Worm (Caenorhabditis elegans) whole organism, midembryonic: ENCODE results near the gene ins-21.
"Not testable (repeated sequence)": the region's sequence is repeated elsewhere in the genome, so short reads cannot be mapped to it uniquely, and the experiment has no call there.

Experiments used
- T22C8.4 ChIP-seq: fragments of 200-800 bp; sonication (Bioruptor generic); IDR thresholded peaks from 2 replicates; pipeline ENCODE4 v1.3.6; 2022; ENCODE audit warnings: missing genetic modification characterization, missing compliant biosample characterization
- cog-1 ChIP-seq: sonication (generic microtip); optimal IDR thresholded peaks from 2 replicates; lab custom pipeline; 2016; ENCODE audit warnings: missing genetic modification characterization, missing compliant biosample characterization
- flt-1 ChIP-seq: fragments of 200-800 bp; sonication (Bioruptor generic); IDR thresholded peaks from 2 replicates; pipeline ENCODE4 v1.3.6; 2022; ENCODE audit warnings: missing genetic modification characterization, missing compliant biosample characterization
- klf-2 ChIP-seq: fragments of 200-800 bp; sonication (Bioruptor generic); conservative IDR thresholded peaks from 2 replicates; pipeline ENCODE4 v1.3.6; 2022; ENCODE audit warnings: missing genetic modification reagents, missing genetic modification characterization, missing compliant biosample characterization
- med-1 ChIP-seq: sonication (generic microtip); optimal IDR thresholded peaks from 2 replicates; lab custom pipeline; 2017; ENCODE audit warnings: missing genetic modification characterization, mild to moderate bottlenecking, missing compliant biosample characterization, antibody characterized with exemption, missing genetic modification reagents; ENCODE audit not compliant: insufficient read depth
- ref-1 ChIP-seq: fragments of 200-800 bp; sonication (Bioruptor generic); conservative IDR thresholded peaks from 2 replicates; pipeline ENCODE4 v1.3.6; 2022; ENCODE audit warnings: missing genetic modification reagents, missing genetic modification characterization, missing compliant biosample characterization
- tab-1 ChIP-seq: fragments of 200-800 bp; sonication (Bioruptor generic); IDR thresholded peaks from 2 replicates; pipeline ENCODE4 v1.3.6; 2022; ENCODE audit warnings: missing genetic modification characterization, missing compliant biosample characterization
- ztf-23 ChIP-seq: fragments of 200-800 bp; sonication (Bioruptor generic); IDR thresholded peaks from 2 replicates; pipeline ENCODE4 v1.3.6; 2022; ENCODE audit warnings: missing genetic modification reagents, missing genetic modification characterization, missing compliant biosample characterization
- ztf-29 ChIP-seq: fragments of 200-800 bp; sonication (Bioruptor generic); IDR thresholded peaks from 2 replicates; pipeline ENCODE4 v1.3.6; 2022; ENCODE audit warnings: missing genetic modification reagents, missing genetic modification characterization, missing compliant biosample characterization

The ins-21 gene

ce11 chrIII:10050321-10050720, 26.8 kb downstream of the ins-21 start, which contains the start of gene T16G12.3:
TSS of gene T16G12.3 (plus strand) at chrIII:10050621.
- TF ChIP-seq ref-1 (GFP tag; lab: Robert Waterston, UW); tab-1 (GFP tag; lab: Robert Waterston, UW); cog-1 (tag; lab: Kevin White, UChicago): not testable (repeated sequence)

- not testable (repeated sequence) for TF ChIP-seq ztf-23; klf-2 (GFP tag; lab: Robert Waterston, UW); ztf-29 (GFP tag; lab: Robert Waterston, UW)
Observed at ce11 chrIII:10053312-10053711, 29.8 kb downstream of the ins-21 start, which contains the start of gene T16G12.12. TSS of gene T16G12.12 (plus strand) at chrIII:10053612.

ce11 chrIII:10056033-10056432, 32.5 kb downstream of the ins-21 start, which contains the start of gene T16G12.10:
TSS of gene T16G12.10 (minus strand) at chrIII:10056133.
- no peak for TF ChIP-seq cog-1 (tag; lab: Kevin White, UChicago)
- TF ChIP-seq ztf-29 (GFP tag; lab: Robert Waterston, UW): no peak
- no peak for TF ChIP-seq T22C8.4 (GFP tag; lab: Robert Waterston, UW)
- no peak for TF ChIP-seq flt-1 (GFP tag; lab: Robert Waterston, UW)
- no peak for TF ChIP-seq ztf-23
- no peak for TF ChIP-seq tab-1 (GFP tag; lab: Robert Waterston, UW)
- TF ChIP-seq ref-1 (GFP tag; lab: Robert Waterston, UW): no peak
- no peak for TF ChIP-seq med-1 (GFP tag; lab: Kevin White, UChicago)
- no peak for TF ChIP-seq klf-2 (GFP tag; lab: Robert Waterston, UW)

ce11 chrIII:10057518-10057917, 34.0 kb downstream of the ins-21 start, which contains the start of gene T16G12.4:
TSS of gene T16G12.4 (plus strand) at chrIII:10057818.
- TF ChIP-seq med-1 (GFP tag; lab: Kevin White, UChicago) (no peak), ztf-29 (GFP tag; lab: Robert Waterston, UW) (no peak)

- TF ChIP-seq cog-1 (tag; lab: Kevin White, UChicago): no peak
- no peak for TF ChIP-seq T22C8.4 (GFP tag; lab: Robert Waterston, UW)
- TF ChIP-seq ref-1 (GFP tag; lab: Robert Waterston, UW): no peak
- no peak for TF ChIP-seq klf-2 (GFP tag; lab: Robert Waterston, UW)
- no peak for TF ChIP-seq med-1 (GFP tag; lab: Kevin White, UChicago)
- TF ChIP-seq ztf-23: no peak
- TF ChIP-seq ztf-29 (GFP tag; lab: Robert Waterston, UW): no peak
- TF ChIP-seq flt-1 (GFP tag; lab: Robert Waterston, UW): no peak
- TF ChIP-seq tab-1 (GFP tag; lab: Robert Waterston, UW): no peak
Observed at ce11 chrIII:10059002-10059401, 35.5 kb downstream of the ins-21 start, which contains the start of gene T16G12.8. TSS of gene T16G12.8 (plus strand) at chrIII:10059302.

- TF ChIP-seq cog-1 (tag; lab: Kevin White, UChicago) (no peak), tab-1 (GFP tag; lab: Robert Waterston, UW) (no peak), med-1 (GFP tag; lab: Kevin White, UChicago) (no peak), ztf-23 (no peak), T22C8.4 (GFP tag; lab: Robert Waterston, UW) (no peak), klf-2 (GFP tag; lab: Robert Waterston, UW) (no peak), ztf-29 (GFP tag; lab: Robert Waterston, UW) (no peak), flt-1 (GFP tag; lab: Robert Waterston, UW) (no peak), ref-1 (GFP tag; lab: Robert Waterston, UW) (no peak)
Observed at ce11 chrIII:10060573-10060972, 37.0 kb downstream of the ins-21 start, which contains the start of gene T16G12.13. TSS of gene T16G12.13 (plus strand) at chrIII:10060865.

- no peak for TF ChIP-seq ztf-29 (GFP tag; lab: Robert Waterston, UW)
- peak; percentile 71 for TF ChIP-seq flt-1 (GFP tag; lab: Robert Waterston, UW)
- TF ChIP-seq ztf-23: no peak
- no peak for TF ChIP-seq tab-1 (GFP tag; lab: Robert Waterston, UW)
- TF ChIP-seq med-1 (GFP tag; lab: Kevin White, UChicago): no peak
- TF ChIP-seq klf-2 (GFP tag; lab: Robert Waterston, UW): no peak
- TF ChIP-seq cog-1 (tag; lab: Kevin White, UChicago): peak; percentile 37
- TF ChIP-seq T22C8.4 (GFP tag; lab: Robert Waterston, UW): peak; percentile 10; the same call in 1 of the 2 replicates
- no peak for TF ChIP-seq ref-1 (GFP tag; lab: Robert Waterston, UW)
Observed at ce11 chrIII:10064140-10064539, 40.6 kb downstream of the ins-21 start, which contains the start of gene ekl-6. TSS of gene ekl-6 (plus strand) at chrIII:10064404.

ce11 chrIII:10069278-10069677, 45.7 kb downstream of the ins-21 start, which contains the start of gene T16G12.6:
TSS of gene T16G12.6 (plus strand) at chrIII:10069578.
- TF ChIP-seq flt-1 (GFP tag; lab: Robert Waterston, UW): no peak
- no peak for TF ChIP-seq ztf-29 (GFP tag; lab: Robert Waterston, UW)
- no peak for TF ChIP-seq cog-1 (tag; lab: Kevin White, UChicago)
- no peak for TF ChIP-seq ref-1 (GFP tag; lab: Robert Waterston, UW)
